Worm (Caenorhabditis elegans) whole organism, early embryonic: ENCODE data around the gene srt-44.
"Not testable (repeated sequence)": the region's sequence is repeated elsewhere in the genome, so short reads cannot be mapped to it uniquely, and the experiment has no call there.

Source experiments
- B0310.2 ChIP-seq: sonication (generic microtip); optimal IDR thresholded peaks from 2 replicates; lab custom pipeline; 2016; ENCODE audit warnings: mild to moderate bottlenecking, missing genetic modification characterization, missing compliant biosample characterization
- F13C5.2 ChIP-seq: sonication (generic microtip); optimal IDR thresholded peaks from 2 replicates; lab custom pipeline; 2017; ENCODE audit warnings: mild to moderate bottlenecking, missing genetic modification characterization, inconsistent platforms, missing compliant biosample characterization
- aly-1 ChIP-seq: sonication (generic microtip); optimal IDR thresholded peaks from 2 replicates; lab custom pipeline; 2016; ENCODE audit warnings: missing genetic modification characterization, missing compliant biosample characterization
- ama-1 ChIP-seq: fragments of 150-350 bp; optimal IDR thresholded peaks from 2 replicates; lab custom pipeline; 2014
- ceh-13 ChIP-seq: fragments of 200-800 bp; sonication (Bioruptor generic); optimal IDR thresholded peaks from 2 replicates; lab custom pipeline; 2018; ENCODE audit warnings: mild to moderate bottlenecking, missing genetic modification characterization, missing compliant biosample characterization
- ceh-36 ChIP-seq: sonication (generic microtip); optimal IDR thresholded peaks from 2 replicates; lab custom pipeline; 2016; ENCODE audit warnings: missing genetic modification characterization, inconsistent platforms, missing compliant biosample characterization
- ets-7 ChIP-seq: sonication (generic microtip); optimal IDR thresholded peaks from 2 replicates; lab custom pipeline; 2016; ENCODE audit warnings: missing genotype, missing genetic modification characterization, missing compliant biosample characterization
- flt-1 ChIP-seq: fragments of 200-800 bp; sonication (Bioruptor generic); IDR thresholded peaks from 2 replicates; pipeline ENCODE4 v1.3.6; 2022; ENCODE audit warnings: missing genetic modification characterization, missing compliant biosample characterization
- hmbx-1 ChIP-seq: sonication (generic microtip); optimal IDR thresholded peaks from 2 replicates; lab custom pipeline; 2016; ENCODE audit warnings: mild to moderate bottlenecking, missing genetic modification characterization, missing compliant biosample characterization
- hmg-4 ChIP-seq: fragments of 200-800 bp; sonication (Bioruptor generic); optimal IDR thresholded peaks from 2 replicates; lab custom pipeline; 2018; ENCODE audit warnings: mild to moderate bottlenecking, missing genetic modification characterization, missing compliant biosample characterization
- hnd-1 ChIP-seq: sonication (generic microtip); optimal IDR thresholded peaks from 2 replicates; lab custom pipeline; 2016; ENCODE audit warnings: missing genetic modification characterization, missing compliant biosample characterization
- pes-1 ChIP-seq: fragments of 200-800 bp; sonication (Bioruptor generic); IDR thresholded peaks from 2 replicates; pipeline ENCODE4 v1.3.6; 2022; ENCODE audit warnings: missing genetic modification reagents, missing genetic modification characterization, missing compliant biosample characterization
- scrt-1 ChIP-seq: fragments of 200-800 bp; sonication (Bioruptor generic); IDR thresholded peaks from 2 replicates; pipeline ENCODE4 v1.3.6; 2022; ENCODE audit warnings: missing genetic modification characterization, missing compliant biosample characterization
- sea-1 ChIP-seq: fragments of 200-800 bp; sonication (Bioruptor generic); conservative IDR thresholded peaks from 2 replicates; pipeline ENCODE4 v1.3.6; 2022; ENCODE audit warnings: missing genetic modification characterization, missing compliant biosample characterization
- tbx-11 ChIP-seq: fragments of 200-800 bp; sonication (Bioruptor generic); IDR thresholded peaks from 2 replicates; pipeline ENCODE4 v1.3.6; 2022; ENCODE audit warnings: missing genetic modification characterization, missing compliant biosample characterization
- tbx-37 ChIP-seq: fragments of 200-800 bp; sonication (Bioruptor generic); conservative IDR thresholded peaks from 2 replicates; pipeline ENCODE4 v1.3.6; 2022; ENCODE audit warnings: missing genetic modification reagents, missing genetic modification characterization, missing compliant biosample characterization
- tra-4 ChIP-seq: sonication (generic microtip); optimal IDR thresholded peaks from 2 replicates; lab custom pipeline; 2017; ENCODE audit warnings: missing genetic modification characterization, missing compliant biosample characterization

The srt-44 gene

DNA sequence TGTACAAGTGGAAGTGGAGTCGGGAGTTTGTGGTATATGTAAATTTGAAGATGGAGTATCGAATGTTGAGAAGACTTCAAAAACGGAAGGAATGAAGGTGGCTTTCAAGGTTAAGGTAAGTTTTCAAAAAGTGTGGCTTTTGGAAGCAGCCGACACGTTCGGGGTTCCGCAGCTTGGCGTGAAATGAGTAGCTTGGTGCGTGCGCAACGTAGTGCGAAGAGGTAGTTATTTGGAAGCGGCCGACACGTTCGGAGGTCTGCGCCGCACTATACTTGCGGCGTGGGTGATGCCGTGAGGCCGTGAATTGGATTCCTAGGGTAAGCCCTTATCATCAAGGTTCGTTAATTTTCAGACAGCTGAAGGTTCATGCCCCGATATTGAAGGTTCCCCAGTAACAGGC lies 17.3 kb downstream of the srt-44 start, which contains the start of gene clec-189:
TSS of gene clec-189 (plus strand) at position 92 of the 400 bp plus-strand sequence.
- TF ChIP-seq aly-1 (tag; lab: Kevin White, UChicago) (no peak), scrt-1 (no peak), flt-1 (GFP tag; lab: Robert Waterston, UW) (no peak), F13C5.2 (tag; lab: Kevin White, UChicago) (no peak), hmbx-1 (tag; lab: Kevin White, UChicago) (no peak), tbx-37 (GFP tag; lab: Robert Waterston, UW) (no peak), pes-1 (GFP tag; lab: Robert Waterston, UW) (no peak), tbx-11 (GFP tag; lab: Robert Waterston, UW) (no peak), B0310.2 (no peak), ceh-13 (no peak), sea-1 (no peak), ets-7 (tag; lab: Kevin White, UChicago) (no peak), hnd-1 (tag; lab: Kevin White, UChicago) (no peak), hmg-4 (no peak), ama-1 (lab: Kevin White, UChicago) (no peak), ceh-36 (tag; lab: Kevin White, UChicago) (no peak), tra-4 (tag; lab: Kevin White, UChicago) (no peak)

DNA sequence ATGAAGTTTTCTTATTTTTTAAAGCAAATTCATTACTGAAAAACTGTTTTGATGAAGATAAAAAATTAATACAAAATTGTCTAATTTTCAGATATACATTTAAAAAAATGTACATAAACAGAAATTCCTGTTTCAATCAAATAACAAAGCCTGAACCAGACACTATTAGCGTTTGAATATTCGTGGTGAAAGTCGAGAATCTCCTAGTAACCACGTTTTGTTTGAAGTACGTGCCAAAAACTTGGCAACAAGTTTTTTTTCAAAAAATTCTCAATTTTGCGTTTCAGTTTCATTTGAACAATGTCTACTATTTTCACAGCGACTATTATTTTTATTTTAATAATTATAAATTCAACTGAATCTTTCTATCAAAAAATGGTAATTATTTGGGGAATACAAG lies 19.5 kb downstream of the srt-44 start, which contains the start of gene M199.7:
TSS of gene M199.7 (plus strand) at position 301 of the 400 bp plus-strand sequence.
- no peak for TF ChIP-seq aly-1 (tag; lab: Kevin White, UChicago)
- no peak for TF ChIP-seq hnd-1 (tag; lab: Kevin White, UChicago)
- TF ChIP-seq scrt-1 = no peak
- TF ChIP-seq B0310.2 = no peak
- TF ChIP-seq ceh-13 = no peak
- no peak for TF ChIP-seq pes-1 (GFP tag; lab: Robert Waterston, UW)
- no peak for TF ChIP-seq ceh-36 (tag; lab: Kevin White, UChicago)
- no peak for TF ChIP-seq ama-1 (lab: Kevin White, UChicago)
- TF ChIP-seq tbx-37 (GFP tag; lab: Robert Waterston, UW) = no peak
- TF ChIP-seq F13C5.2 (tag; lab: Kevin White, UChicago) = no peak
- TF ChIP-seq hmg-4 = no peak
- no peak for TF ChIP-seq hmbx-1 (tag; lab: Kevin White, UChicago)
- TF ChIP-seq flt-1 (GFP tag; lab: Robert Waterston, UW) = no peak
- TF ChIP-seq ets-7 (tag; lab: Kevin White, UChicago) = no peak
- no peak for TF ChIP-seq sea-1
- TF ChIP-seq tra-4 (tag; lab: Kevin White, UChicago) = no peak
- TF ChIP-seq tbx-11 (GFP tag; lab: Robert Waterston, UW) = no peak

DNA sequence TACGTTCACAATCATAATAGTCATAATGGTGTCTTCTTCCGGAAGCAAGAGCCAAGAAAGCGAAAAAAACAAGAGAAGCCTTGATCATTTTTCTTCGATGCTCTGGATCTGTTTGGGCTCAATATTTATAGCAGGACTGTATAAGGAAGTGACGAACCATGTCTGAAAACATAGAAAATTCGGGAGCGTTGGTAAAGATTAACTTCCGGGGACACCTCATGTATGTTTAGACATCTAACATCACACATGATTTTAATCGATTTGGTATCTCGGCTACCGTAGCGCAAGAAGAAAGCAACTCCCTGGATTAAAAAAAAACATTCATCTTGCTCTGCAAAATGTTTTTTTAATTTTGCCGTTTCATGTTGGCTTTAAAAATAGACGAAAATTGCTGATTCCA lies 22.6 kb downstream of the srt-44 start, which contains the start of gene clec-190:
TSS of gene clec-190 (minus strand) at position 101 of the 400 bp plus-strand sequence.
- TF ChIP-seq B0310.2 (no peak), ceh-36 (tag; lab: Kevin White, UChicago) (no peak), hmg-4 (no peak), ets-7 (tag; lab: Kevin White, UChicago) (no peak), ceh-13 (no peak), hnd-1 (tag; lab: Kevin White, UChicago) (no peak), pes-1 (GFP tag; lab: Robert Waterston, UW) (no peak), hmbx-1 (tag; lab: Kevin White, UChicago) (no peak), scrt-1 (no peak), sea-1 (no peak)

DNA sequence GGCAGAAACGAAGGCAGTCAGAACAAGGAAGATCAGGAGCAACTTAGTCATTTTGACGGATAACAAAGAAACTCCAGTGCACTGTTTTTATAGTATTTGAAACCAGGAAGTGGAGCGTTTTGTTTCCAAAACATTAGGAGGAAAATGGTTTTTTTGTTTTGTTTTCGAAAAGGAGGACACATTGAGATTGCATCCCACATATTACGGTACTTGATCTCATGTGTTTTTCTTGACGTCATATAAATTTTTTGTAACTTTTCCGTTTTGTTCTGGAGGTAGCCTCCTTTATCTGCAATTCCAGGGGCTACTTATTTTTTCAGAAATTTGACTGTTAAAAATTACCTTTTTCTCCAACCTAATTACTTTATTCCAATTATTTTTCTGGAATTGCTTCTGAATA lies 24.3 kb downstream of the srt-44 start, which contains the start of gene M199.9:
TSS of gene M199.9 (minus strand) at position 101 of the 400 bp plus-strand sequence.
- TF ChIP-seq pes-1 (GFP tag; lab: Robert Waterston, UW) = no peak
- TF ChIP-seq ceh-13 = no peak
- no peak for TF ChIP-seq ceh-36 (tag; lab: Kevin White, UChicago)
- TF ChIP-seq hnd-1 (tag; lab: Kevin White, UChicago) = no peak
- no peak for TF ChIP-seq tra-4 (tag; lab: Kevin White, UChicago)
- no peak for TF ChIP-seq scrt-1
- no peak for TF ChIP-seq hmbx-1 (tag; lab: Kevin White, UChicago)
- no peak for TF ChIP-seq aly-1 (tag; lab: Kevin White, UChicago)
- no peak for TF ChIP-seq ets-7 (tag; lab: Kevin White, UChicago)
- TF ChIP-seq B0310.2 = no peak
- no peak for TF ChIP-seq tbx-11 (GFP tag; lab: Robert Waterston, UW)
- no peak for TF ChIP-seq hmg-4
- no peak for TF ChIP-seq flt-1 (GFP tag; lab: Robert Waterston, UW)
- TF ChIP-seq ama-1 (lab: Kevin White, UChicago) = no peak
- no peak for TF ChIP-seq sea-1
- TF ChIP-seq F13C5.2 (tag; lab: Kevin White, UChicago) = no peak

DNA sequence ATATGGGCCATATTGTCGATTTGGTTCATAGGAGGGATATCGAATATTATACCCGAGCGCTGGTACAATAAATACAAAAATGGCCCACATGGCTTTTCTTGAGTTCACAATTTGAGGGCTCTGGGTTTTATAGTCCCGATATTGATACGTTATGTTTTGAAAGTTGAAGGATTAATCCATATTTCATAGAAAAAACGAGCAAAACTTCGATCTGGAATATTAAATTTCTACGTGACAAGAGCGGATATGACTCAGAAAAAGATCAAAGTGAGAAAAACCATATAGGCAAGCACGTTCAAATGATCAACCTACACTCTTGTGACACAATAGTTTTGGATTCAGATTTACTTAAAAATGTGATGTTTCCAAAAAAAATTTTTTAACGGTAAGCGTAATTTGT lies 28.3 kb downstream of the srt-44 start, which contains the start of gene col-135:
TSS of gene col-135 (minus strand) at position 101 of the 400 bp plus-strand sequence.
- TF ChIP-seq tra-4 (tag; lab: Kevin White, UChicago) (no peak), aly-1 (tag; lab: Kevin White, UChicago) (no peak), scrt-1 (no peak), sea-1 (no peak), hmg-4 (no peak), B0310.2 (no peak), ets-7 (tag; lab: Kevin White, UChicago) (no peak), hnd-1 (tag; lab: Kevin White, UChicago) (no peak), hmbx-1 (tag; lab: Kevin White, UChicago) (no peak), ceh-13 (no peak), F13C5.2 (tag; lab: Kevin White, UChicago) (no peak), flt-1 (GFP tag; lab: Robert Waterston, UW) (no peak), ama-1 (lab: Kevin White, UChicago) (no peak), tbx-11 (GFP tag; lab: Robert Waterston, UW) (no peak), tbx-37 (GFP tag; lab: Robert Waterston, UW) (no peak), ceh-36 (tag; lab: Kevin White, UChicago) (no peak), pes-1 (GFP tag; lab: Robert Waterston, UW) (no peak)

DNA sequence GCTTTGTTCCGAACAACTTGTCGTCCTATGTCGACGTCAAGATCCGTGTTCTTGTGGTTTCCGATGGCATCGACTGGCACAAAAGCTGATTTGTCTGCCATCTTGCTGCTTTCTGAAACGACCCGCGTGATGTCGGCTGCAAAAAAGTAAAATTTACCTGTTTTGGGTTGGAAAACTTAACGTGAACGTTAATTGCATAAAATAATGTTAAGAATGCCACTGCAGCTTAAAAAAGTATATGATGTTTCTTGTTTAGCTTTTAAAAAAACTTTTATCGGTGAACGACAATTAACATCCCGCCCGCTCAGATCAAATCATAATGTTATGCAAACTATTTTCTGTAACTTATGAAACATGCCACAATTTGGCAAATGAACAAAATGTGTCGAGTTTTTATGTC lies 30.5 kb downstream of the srt-44 start, which contains the start of gene M199.8:
TSS of gene M199.8 (minus strand) at position 101 of the 400 bp plus-strand sequence.
- not testable (repeated sequence) for TF ChIP-seq flt-1 (GFP tag; lab: Robert Waterston, UW); sea-1; tbx-11 (GFP tag; lab: Robert Waterston, UW)

DNA sequence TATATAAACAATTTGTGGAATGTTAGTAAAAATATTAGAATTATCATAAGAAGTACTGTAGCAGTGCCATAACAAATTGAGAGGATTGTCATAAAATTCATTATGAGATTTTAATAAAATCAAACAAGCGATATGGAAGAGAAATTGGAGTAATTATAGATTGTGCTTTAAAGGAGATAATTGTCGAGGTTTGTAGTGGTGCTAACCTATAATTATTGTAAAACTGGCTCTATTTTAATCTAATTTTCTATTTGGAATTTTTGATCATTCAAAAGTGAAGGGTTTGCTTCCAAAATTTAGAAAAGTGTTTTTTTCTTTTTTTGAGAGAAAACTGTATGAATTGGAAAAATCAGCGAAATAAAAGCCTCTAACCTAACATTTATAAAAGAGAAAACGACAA lies 37.4 kb downstream of the srt-44 start, which contains the start of gene srg-51:
TSS of gene srg-51 (minus strand) at position 101 of the 400 bp plus-strand sequence.
- no peak for TF ChIP-seq pes-1 (GFP tag; lab: Robert Waterston, UW)
- TF ChIP-seq tra-4 (tag; lab: Kevin White, UChicago) = no peak
- no peak for TF ChIP-seq sea-1
- TF ChIP-seq ceh-13 = no peak
- TF ChIP-seq ceh-36 (tag; lab: Kevin White, UChicago) = no peak
- no peak for TF ChIP-seq scrt-1
- TF ChIP-seq ets-7 (tag; lab: Kevin White, UChicago) = no peak
- no peak for TF ChIP-seq hnd-1 (tag; lab: Kevin White, UChicago)
- TF ChIP-seq F13C5.2 (tag; lab: Kevin White, UChicago) = no peak
- no peak for TF ChIP-seq B0310.2
- no peak for TF ChIP-seq aly-1 (tag; lab: Kevin White, UChicago)
